Worm (Caenorhabditis elegans): Measurements from ENCODE around the gene Y34F4.3.

DNA sequence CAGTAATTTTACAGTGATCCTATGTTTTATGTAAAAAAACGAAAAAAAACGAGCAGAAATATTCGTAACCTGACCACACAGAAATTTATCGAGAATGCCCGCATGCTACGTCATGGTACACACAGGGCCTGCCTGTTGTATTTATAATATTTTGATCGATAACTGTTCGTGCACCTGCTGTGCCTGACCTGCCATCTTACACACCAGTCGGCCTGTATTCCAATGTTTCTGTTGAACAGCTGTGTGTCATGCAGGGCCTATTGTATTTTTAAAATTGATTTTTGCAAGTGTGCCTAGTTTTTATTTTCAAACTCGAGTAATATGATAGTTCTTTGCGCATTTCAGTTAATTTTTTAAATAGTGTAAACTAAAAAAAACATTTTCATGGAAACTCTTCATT, 49.7 kb downstream of the Y34F4.3 start:
- TF ChIP-seq ama-1 (optimal IDR thresholded peaks at IDR 0.05) (no peak), lsy-2 (tag; optimal IDR thresholded peaks at IDR 0.05) (no peak), ztf-11 (tag; optimal IDR thresholded peaks at IDR 0.05) (no peak), nhr-77 (tag; optimal IDR thresholded peaks at IDR 0.05) (no peak), unc-62 (GFP tag; optimal IDR thresholded peaks at IDR 0.05) (no peak), pqm-1 (tag; optimal IDR thresholded peaks at IDR 0.05) (no peak), ceh-82 (tag; optimal IDR thresholded peaks at IDR 0.05) (no peak), fos-1 (tag; optimal IDR thresholded peaks at IDR 0.05) (no peak), nhr-11 (tag; optimal IDR thresholded peaks at IDR 0.05) (no peak), snpc-4 (tag; optimal IDR thresholded peaks at IDR 0.05) (no peak), mab-9 (GFP tag; IDR thresholded peaks at IDR 0.05) (no peak), dpl-1 (GFP tag; optimal IDR thresholded peaks at IDR 0.05) (no peak), lin-39 (tag; optimal IDR thresholded peaks at IDR 0.05) (no peak), tlp-1 (tag; optimal IDR thresholded peaks at IDR 0.05) (no peak)

Data from whole organism, L1 larva.